Worm (Caenorhabditis elegans) whole organism, L4 larva: Measurements from ENCODE around the gene H12D21.10.
A peak's percentile ranks its signal among the peaks of the same experiment; 100 is the strongest.

Experiments
- aha-1 ChIP-seq: fragments of 150-350 bp; peaks from one replicate; lab custom pipeline; 2014; ENCODE audit warnings: missing biosample characterization, missing genetic modification characterization
- dmd-9 ChIP-seq: fragments of 200-800 bp; sonication (Bioruptor generic); IDR thresholded peaks from 2 replicates; pipeline ENCODE4 v1.3.6; 2022; ENCODE audit warnings: missing genetic modification reagents, missing genetic modification characterization, missing compliant biosample characterization
- lin-39 ChIP-seq: fragments of 150-350 bp; optimal IDR thresholded peaks from 2 replicates; lab custom pipeline; 2014; ENCODE audit warnings: missing biosample characterization, missing genetic modification reagents, missing genetic modification characterization
- nhr-10 ChIP-seq: fragments of 150-350 bp; optimal IDR thresholded peaks from 2 replicates; lab custom pipeline; 2014; ENCODE audit warnings: missing biosample characterization, missing genetic modification characterization
- nhr-28 ChIP-seq: fragments of 150-350 bp; optimal IDR thresholded peaks from 2 replicates; lab custom pipeline; 2014; ENCODE audit warnings: missing biosample characterization, missing genetic modification characterization
- snpc-4 ChIP-seq: fragments of 150-350 bp; optimal IDR thresholded peaks from 2 replicates; lab custom pipeline; 2014; ENCODE audit warnings: missing biosample characterization, missing genetic modification characterization
- unc-130 ChIP-seq: sonication (generic microtip); optimal IDR thresholded peaks from 2 replicates; lab custom pipeline; 2016; ENCODE audit warnings: missing genetic modification reagents, missing genetic modification characterization, missing compliant biosample characterization
- unc-62 ChIP-seq, 3 experiments: fragments of 150-350 bp in 1 of 3; sonication (generic microtip); optimal IDR thresholded peaks in 2 of 3; peaks in 1 of 3; 1 replicate in 1 of 3; 2 replicates in 2 of 3; lab custom pipeline; 2014 to 2017; ENCODE audit warnings: missing biosample characterization in 3 of 3, missing genetic modification characterization in 3 of 3, missing genetic modification reagents in 3 of 3, missing genotype in 1 of 3

- TF ChIP-seq lin-39 (tag; lab: Kevin White, UChicago) (no peak), snpc-4 (tag; lab: Kevin White, UChicago) (no peak), dmd-9 (GFP tag; lab: Robert Waterston, UW) (no peak), aha-1 (tag; lab: Kevin White, UChicago) (peak; percentile 47), unc-62 (GFP tag; optimal IDR thresholded peaks at IDR 0.05 in 1 of 2; lab: Kevin White, UChicago) (no peak), unc-62 (tag; optimal IDR thresholded peaks at IDR 0.05; lab: Kevin White, UChicago) (no peak), unc-130 (GFP tag; lab: Kevin White, UChicago) (no peak), nhr-28 (tag; lab: Kevin White, UChicago) (no peak), nhr-10 (tag; lab: Kevin White, UChicago) (no peak)
Observed at ce11 chrV:14909331-14909835, 9.8 kb downstream of the H12D21.10 start, which contains the start of gene H12D21.9.
